Fruit fly (Drosophila melanogaster) whole organism, wandering third instar larva: ENCODE results near the gene CG13074.
A peak's percentile ranks its signal among the peaks of the same experiment; 100 is the strongest.

Experiments used
- dmrt93B ChIP-seq: fragments of 200-800 bp; sonication (Bioruptor generic); optimal IDR thresholded peaks from 2 replicates; lab custom pipeline; 2018; ENCODE audit warnings: missing biosample characterization, mild to moderate bottlenecking, missing genetic modification characterization
- pan ChIP-seq: fragments of >200 bp; optimal IDR thresholded peaks from 2 replicates; lab custom pipeline; 2017
- usp ChIP-seq: fragments of >200 bp; optimal IDR thresholded peaks from 2 replicates; lab custom pipeline; 2017; ENCODE audit warnings: missing biosample characterization, missing genetic modification characterization

DNA sequence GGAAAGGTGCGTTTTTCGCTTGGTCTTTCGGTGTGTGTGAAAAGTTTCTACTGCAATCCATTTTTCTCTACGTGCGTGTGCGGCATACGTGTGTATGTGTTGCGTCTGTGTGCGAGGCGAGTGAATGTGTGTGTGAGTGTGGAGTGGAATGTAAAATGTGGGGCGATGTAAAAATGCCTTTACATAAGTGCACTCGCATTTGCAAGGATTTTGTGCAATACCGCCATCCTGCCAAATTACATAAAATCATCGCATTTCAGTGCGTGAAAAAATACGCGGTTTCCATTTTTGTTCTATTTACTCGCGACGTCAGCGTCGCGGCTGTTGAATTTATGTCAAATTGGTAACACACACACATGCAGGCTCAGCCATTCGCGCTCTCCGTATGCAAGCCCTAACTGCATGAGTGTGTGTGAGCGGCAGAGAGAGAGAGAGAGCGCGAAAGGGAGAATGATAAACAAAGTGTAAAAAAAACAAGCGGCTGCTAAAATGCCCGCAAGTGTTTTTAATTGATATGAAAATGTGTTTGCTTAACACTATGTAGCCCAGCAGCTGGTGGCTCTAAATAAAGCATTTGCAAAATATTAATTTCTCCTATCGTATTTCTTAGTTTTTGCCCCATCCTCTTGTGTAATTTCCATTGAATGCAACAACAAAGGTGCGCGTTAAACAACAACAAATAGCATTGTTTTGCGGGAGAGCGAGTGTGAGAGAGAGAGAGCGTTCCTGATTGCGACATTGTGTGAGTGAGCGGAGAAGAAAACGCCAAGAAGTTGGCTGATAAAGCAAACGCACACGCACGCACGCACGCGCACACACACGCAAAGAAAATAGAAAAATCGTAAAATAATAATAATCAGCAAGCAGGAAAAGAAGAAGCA, 44.9 kb downstream of the CG13074 start:
- no peak for TF ChIP-seq usp (GFP tag; lab: Kevin White, UChicago)
- TF ChIP-seq pan (lab: Kevin White, UChicago): peak; percentile 82
- no peak for TF ChIP-seq dmrt93B (GFP tag; lab: Kevin White, UChicago)
